Worm (Caenorhabditis elegans): ENCODE data around the gene lntl-1.

ce11 chrIV:5839178-5839577 is 32.3 kb upstream of the lntl-1 start, which contains the start of gene C06E7.2:
- no peak for TF ChIP-seq nhr-232 (tag; optimal IDR thresholded peaks at IDR 0.05)
- TF ChIP-seq hlh-30 (tag; optimal IDR thresholded peaks at IDR 0.05; ENCODE audit: insufficient read depth), result no peak
- TF ChIP-seq pha-2 (tag; optimal IDR thresholded peaks at IDR 0.05), result no peak
- TF ChIP-seq dmd-4 (tag; optimal IDR thresholded peaks at IDR 0.05; ENCODE audit: borderline replicate concordance), result no peak
- no peak for TF ChIP-seq T23F11.4 (GFP tag; optimal IDR thresholded peaks at IDR 0.05)
- TF ChIP-seq ama-1 (optimal IDR thresholded peaks at IDR 0.05), result no peak
- TF ChIP-seq F13H6.1 (tag; optimal IDR thresholded peaks at IDR 0.05), result no peak
- TF ChIP-seq unc-55 (GFP tag; optimal IDR thresholded peaks at IDR 0.05), result no peak
- TF ChIP-seq unc-3 (GFP tag; conservative IDR thresholded peaks at IDR 0.05), result no peak
- TF ChIP-seq unc-3 (tag; optimal IDR thresholded peaks at IDR 0.05), result no peak
- TF ChIP-seq dve-1 (tag; optimal IDR thresholded peaks at IDR 0.05), result no peak
- no peak for TF ChIP-seq elt-4 (tag; optimal IDR thresholded peaks at IDR 0.05)
- no peak for TF ChIP-seq ceh-19 (GFP tag; optimal IDR thresholded peaks at IDR 0.05)
- TF ChIP-seq tbx-7 (tag; optimal IDR thresholded peaks at IDR 0.05), result no peak
